Worm (Caenorhabditis elegans) whole organism, L2 larva: ENCODE data around the gene F45E1.2.

ENCODE experiments used
- lin-13 ChIP-seq: fragments of 150-350 bp; optimal IDR thresholded peaks from 2 replicates; lab custom pipeline; 2014; ENCODE audit warnings: missing biosample characterization, missing genetic modification reagents, missing genetic modification characterization
- mdl-1 ChIP-seq, 2 experiments: fragments of 150-350 bp in 1 of 2; sonication (generic microtip) in 1 of 2; optimal IDR thresholded peaks; 2 replicates each; lab custom pipeline; 2017; ENCODE audit warnings: missing biosample characterization in 2 of 2, missing genetic modification characterization in 2 of 2
- peb-1 ChIP-seq: fragments of 150-350 bp; optimal IDR thresholded peaks from 2 replicates; lab custom pipeline; 2014; ENCODE audit warnings: missing biosample characterization, missing genetic modification characterization
- snpc-4 ChIP-seq: fragments of 150-350 bp; optimal IDR thresholded peaks from 2 replicates; lab custom pipeline; 2014; ENCODE audit warnings: missing biosample characterization, missing genetic modification characterization
- unc-62 ChIP-seq: fragments of 150-350 bp; optimal IDR thresholded peaks from 2 replicates; lab custom pipeline; 2014; ENCODE audit warnings: missing biosample characterization, missing genetic modification reagents, missing genetic modification characterization
- ztf-11 ChIP-seq: sonication (generic microtip); optimal IDR thresholded peaks from 2 replicates; lab custom pipeline; 2017; ENCODE audit warnings: missing biosample characterization, missing genetic modification characterization
- ztf-4 ChIP-seq: fragments of 150-350 bp; optimal IDR thresholded peaks from 2 replicates; lab custom pipeline; 2014; ENCODE audit warnings: missing biosample characterization, missing genetic modification characterization

DNA sequence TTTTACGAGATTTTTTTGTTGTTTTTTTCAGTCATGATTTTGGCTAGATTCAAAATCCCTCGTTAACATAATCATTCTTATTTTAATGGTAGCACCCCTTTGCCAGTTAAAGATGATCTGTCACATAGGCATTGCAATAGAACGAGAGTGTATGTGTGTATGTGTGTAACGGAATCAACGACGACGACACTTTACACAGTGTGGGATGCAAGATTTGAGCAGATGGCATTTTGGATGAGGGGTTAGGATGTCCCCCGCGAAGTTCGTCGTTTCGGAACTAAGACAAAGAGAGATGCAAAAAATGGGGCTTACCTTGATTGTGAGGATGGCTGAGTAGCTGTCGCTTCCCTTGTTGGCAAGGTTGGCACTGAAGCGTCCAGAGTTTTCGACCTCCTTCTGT lies 48.5 kb downstream of the F45E1.2 start:
- no peak for TF ChIP-seq ztf-11 (tag; lab: Kevin White, UChicago)
- TF ChIP-seq ztf-4 (tag; lab: Kevin White, UChicago) = no peak
- TF ChIP-seq snpc-4 (tag; lab: Kevin White, UChicago) = no peak
- no peak for TF ChIP-seq unc-62 (GFP tag; lab: Kevin White, UChicago)
- no peak for TF ChIP-seq mdl-1 (tag; optimal IDR thresholded peaks at IDR 0.05; lab: Kevin White, UChicago)
- no peak for TF ChIP-seq peb-1 (tag; lab: Kevin White, UChicago)
- no peak for TF ChIP-seq lin-13 (GFP tag; lab: Kevin White, UChicago)
